Worm (Caenorhabditis elegans): Measurements from ENCODE around the gene srv-16.

srv-16 gene

DNA sequence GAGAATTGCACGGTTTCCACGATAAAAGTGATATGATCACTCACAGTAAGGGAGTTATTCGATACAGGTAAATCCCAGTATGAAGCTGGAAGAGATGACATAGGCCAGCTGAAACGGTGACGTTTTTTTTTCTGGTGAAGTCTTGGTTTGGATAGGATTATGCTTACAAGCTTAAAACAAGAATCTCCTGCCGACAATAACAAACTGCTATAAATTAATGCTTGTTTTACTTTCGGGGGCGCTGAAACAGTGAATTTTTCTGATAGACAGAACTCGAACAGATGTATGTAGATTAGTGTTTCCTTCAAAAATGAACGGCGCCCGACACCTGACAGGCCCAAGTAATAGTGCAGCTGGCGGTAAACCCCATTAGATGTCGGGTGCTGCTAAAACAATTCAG, at the start of gene srv-16:
srv-16 (minus strand) TSS at position 101 of the 400 bp plus-strand sequence.
- no peak for TF ChIP-seq flt-1 (GFP tag; IDR thresholded peaks at IDR 0.05)
- no peak for TF ChIP-seq med-1 (GFP tag; optimal IDR thresholded peaks at IDR 0.05; ENCODE audit: insufficient read depth)
- no peak for TF ChIP-seq ref-1 (GFP tag; conservative IDR thresholded peaks at IDR 0.05)
- no peak for TF ChIP-seq ztf-29 (GFP tag; IDR thresholded peaks at IDR 0.05)
- no peak for TF ChIP-seq T22C8.4 (GFP tag; IDR thresholded peaks at IDR 0.05)
- no peak for TF ChIP-seq klf-2 (GFP tag; conservative IDR thresholded peaks at IDR 0.05)
- TF ChIP-seq cog-1 (tag; optimal IDR thresholded peaks at IDR 0.05): no peak
- TF ChIP-seq tab-1 (GFP tag; IDR thresholded peaks at IDR 0.05): no peak
- no peak for TF ChIP-seq ztf-23 (GFP tag; IDR thresholded peaks at IDR 0.05)

DNA sequence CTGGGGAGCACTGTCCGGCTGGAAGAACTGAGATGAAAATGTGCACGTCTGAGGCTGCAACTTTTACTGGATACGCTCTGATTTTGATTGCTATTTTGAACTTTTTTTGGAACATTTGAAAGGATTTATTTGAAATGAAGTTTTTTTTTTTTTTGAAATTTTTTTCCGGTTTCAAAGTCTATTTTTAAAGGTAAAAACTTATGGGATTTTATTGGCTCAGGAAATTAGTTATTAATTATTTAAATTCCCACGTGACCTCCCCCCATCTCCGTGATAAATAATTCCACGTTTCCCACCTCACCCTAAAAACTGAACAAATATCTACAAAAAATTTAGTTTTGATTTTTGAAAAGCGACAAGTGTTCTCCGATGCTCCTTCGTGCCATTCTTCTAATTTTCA, 30.6 kb upstream of the srv-16 start, which contains the start of gene Y105C5B.18:
Y105C5B.18 (plus strand) TSS at position 301 of the 400 bp plus-strand sequence.
- TF ChIP-seq T22C8.4 (GFP tag; IDR thresholded peaks at IDR 0.05) (no peak), cog-1 (tag; optimal IDR thresholded peaks at IDR 0.05) (no peak), flt-1 (GFP tag; IDR thresholded peaks at IDR 0.05) (no peak), ztf-23 (GFP tag; IDR thresholded peaks at IDR 0.05) (no peak), ref-1 (GFP tag; conservative IDR thresholded peaks at IDR 0.05) (no peak), klf-2 (GFP tag; conservative IDR thresholded peaks at IDR 0.05) (no peak), tab-1 (GFP tag; IDR thresholded peaks at IDR 0.05) (no peak), med-1 (GFP tag; optimal IDR thresholded peaks at IDR 0.05; ENCODE audit: insufficient read depth) (no peak), ztf-29 (GFP tag; IDR thresholded peaks at IDR 0.05) (no peak)

DNA sequence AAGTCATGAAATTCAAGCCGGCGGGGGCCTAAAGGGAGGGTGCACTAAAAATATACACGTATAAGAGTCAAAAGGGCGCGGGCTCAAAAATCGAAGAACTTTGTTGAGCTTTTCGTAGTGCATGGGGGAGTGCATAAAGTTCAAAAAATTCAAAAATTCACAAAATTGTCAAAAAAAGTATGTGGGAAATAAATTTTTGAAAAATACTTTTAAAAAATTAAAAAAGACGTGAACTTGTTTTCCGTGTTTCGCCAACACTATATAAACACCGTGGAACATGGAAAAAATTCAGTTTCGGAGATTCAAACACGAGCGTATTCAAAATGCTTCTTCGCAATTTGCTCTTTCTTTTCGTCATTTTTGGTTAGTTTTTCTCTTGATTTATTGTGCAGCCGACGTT, 29.1 kb upstream of the srv-16 start, which contains the start of gene Y105C5B.17:
Y105C5B.17 (plus strand) TSS at position 301 of the 400 bp plus-strand sequence.
- TF ChIP-seq ztf-29 (GFP tag; IDR thresholded peaks at IDR 0.05) (no peak), ref-1 (GFP tag; conservative IDR thresholded peaks at IDR 0.05) (no peak), med-1 (GFP tag; optimal IDR thresholded peaks at IDR 0.05; ENCODE audit: insufficient read depth) (no peak), cog-1 (tag; optimal IDR thresholded peaks at IDR 0.05) (no peak), klf-2 (GFP tag; conservative IDR thresholded peaks at IDR 0.05) (no peak), ztf-23 (GFP tag; IDR thresholded peaks at IDR 0.05) (no peak)

DNA sequence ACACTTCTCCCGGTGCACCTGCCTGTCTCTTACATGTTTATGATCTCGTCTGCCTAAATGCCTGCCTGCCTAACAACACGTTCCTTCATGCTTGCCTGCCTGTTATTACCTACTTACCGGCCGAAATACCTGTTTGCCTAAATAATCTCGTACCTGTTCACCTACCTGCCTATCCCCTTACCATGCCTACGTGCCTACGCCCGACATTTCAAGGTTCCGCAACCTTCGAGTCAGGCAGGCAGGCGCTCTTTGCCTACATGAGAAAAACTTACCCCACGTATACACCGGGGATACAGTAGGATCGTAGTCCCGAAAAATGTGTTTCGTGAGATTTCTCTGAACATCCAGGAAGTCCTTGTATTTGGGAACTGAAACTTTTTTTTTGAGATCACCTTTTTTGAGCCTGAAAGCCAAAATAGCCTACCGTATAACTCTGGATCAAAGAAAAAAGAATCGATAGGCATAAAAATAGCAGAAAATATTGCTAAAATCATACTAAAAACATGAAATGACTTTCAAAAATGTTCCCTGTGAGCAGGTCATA, 28.6 kb upstream of the srv-16 start, which contains the start of gene lgc-19:
lgc-19 (minus strand) TSS at position 494 of the 544 bp plus-strand sequence.
- no peak for TF ChIP-seq ztf-23 (GFP tag; IDR thresholded peaks at IDR 0.05)
- TF ChIP-seq cog-1 (tag; optimal IDR thresholded peaks at IDR 0.05): no peak
- no peak for TF ChIP-seq ztf-29 (GFP tag; IDR thresholded peaks at IDR 0.05)
- no peak for TF ChIP-seq tab-1 (GFP tag; IDR thresholded peaks at IDR 0.05)
- no peak for TF ChIP-seq T22C8.4 (GFP tag; IDR thresholded peaks at IDR 0.05)
- no peak for TF ChIP-seq klf-2 (GFP tag; conservative IDR thresholded peaks at IDR 0.05)
- TF ChIP-seq flt-1 (GFP tag; IDR thresholded peaks at IDR 0.05): no peak
- TF ChIP-seq med-1 (GFP tag; optimal IDR thresholded peaks at IDR 0.05; ENCODE audit: insufficient read depth): no peak
- TF ChIP-seq ref-1 (GFP tag; conservative IDR thresholded peaks at IDR 0.05): no peak

DNA sequence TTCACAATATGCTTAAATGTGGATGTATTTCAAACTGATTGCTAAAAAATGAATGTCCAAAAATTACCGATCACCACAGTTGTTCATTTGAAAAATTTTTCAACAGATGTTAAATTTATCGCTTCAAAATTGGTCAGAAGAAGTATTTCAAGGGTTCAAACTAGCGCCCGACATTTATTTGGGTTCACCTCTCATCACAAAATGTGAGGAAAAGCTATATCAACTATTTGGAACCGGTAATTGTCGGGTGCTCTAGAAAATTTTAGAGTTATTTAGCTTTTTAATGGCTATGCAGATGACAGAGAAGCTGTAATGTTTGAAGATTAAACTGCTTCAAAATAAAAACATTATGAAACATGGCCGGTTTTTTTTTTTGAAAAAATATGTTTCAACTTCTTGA, 27.4 kb upstream of the srv-16 start:
- no peak for TF ChIP-seq ztf-29 (GFP tag; IDR thresholded peaks at IDR 0.05)

DNA sequence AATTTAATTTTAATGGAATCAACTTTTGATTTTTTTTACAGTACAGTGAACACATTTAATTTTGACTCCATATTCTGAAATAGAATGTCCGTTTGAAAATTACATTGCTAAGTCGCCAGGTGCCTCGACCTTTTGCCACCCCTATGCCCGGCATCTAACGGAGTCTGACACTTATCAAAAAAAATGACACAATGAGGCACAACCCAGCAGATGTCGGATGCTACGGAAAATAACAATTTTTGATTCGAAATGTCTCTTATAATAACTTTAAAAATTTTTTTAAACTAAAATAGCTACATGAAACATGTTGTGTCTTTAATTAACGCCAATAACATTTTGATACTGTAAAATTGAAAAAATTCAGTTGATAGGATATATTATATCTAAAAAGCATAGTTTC, 21.6 kb upstream of the srv-16 start:
- TF ChIP-seq T22C8.4 (GFP tag; IDR thresholded peaks at IDR 0.05) (no peak), med-1 (GFP tag; optimal IDR thresholded peaks at IDR 0.05; ENCODE audit: insufficient read depth) (no peak), flt-1 (GFP tag; IDR thresholded peaks at IDR 0.05) (no peak), cog-1 (tag; optimal IDR thresholded peaks at IDR 0.05) (no peak), klf-2 (GFP tag; conservative IDR thresholded peaks at IDR 0.05) (no peak), ztf-23 (GFP tag; IDR thresholded peaks at IDR 0.05) (no peak), ztf-29 (GFP tag; IDR thresholded peaks at IDR 0.05) (no peak), ref-1 (GFP tag; conservative IDR thresholded peaks at IDR 0.05) (no peak), tab-1 (GFP tag; IDR thresholded peaks at IDR 0.05) (no peak)

DNA sequence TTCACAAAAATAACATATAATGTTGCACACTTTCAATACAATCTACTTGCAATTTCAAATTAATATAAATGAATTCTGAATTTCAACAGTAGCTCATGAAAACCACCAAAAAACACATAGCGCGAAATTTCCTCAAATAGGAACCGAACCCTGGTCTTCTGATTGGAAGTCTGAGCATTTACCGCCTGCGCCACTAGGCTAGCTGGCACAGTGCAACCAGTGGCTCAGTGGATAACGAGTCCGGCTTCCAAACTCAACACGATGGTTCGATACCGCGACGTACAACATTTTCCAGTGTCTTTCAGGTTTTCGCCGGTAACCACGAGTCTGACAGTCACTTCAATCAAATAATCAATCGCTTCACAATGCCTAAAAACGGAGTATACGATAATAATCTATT, 20.0 kb upstream of the srv-16 start:
- TF ChIP-seq tab-1 (GFP tag; IDR thresholded peaks at IDR 0.05) (no peak), med-1 (GFP tag; optimal IDR thresholded peaks at IDR 0.05; ENCODE audit: insufficient read depth) (no peak), ztf-29 (GFP tag; IDR thresholded peaks at IDR 0.05) (no peak), flt-1 (GFP tag; IDR thresholded peaks at IDR 0.05) (no peak), klf-2 (GFP tag; conservative IDR thresholded peaks at IDR 0.05) (no peak)

DNA sequence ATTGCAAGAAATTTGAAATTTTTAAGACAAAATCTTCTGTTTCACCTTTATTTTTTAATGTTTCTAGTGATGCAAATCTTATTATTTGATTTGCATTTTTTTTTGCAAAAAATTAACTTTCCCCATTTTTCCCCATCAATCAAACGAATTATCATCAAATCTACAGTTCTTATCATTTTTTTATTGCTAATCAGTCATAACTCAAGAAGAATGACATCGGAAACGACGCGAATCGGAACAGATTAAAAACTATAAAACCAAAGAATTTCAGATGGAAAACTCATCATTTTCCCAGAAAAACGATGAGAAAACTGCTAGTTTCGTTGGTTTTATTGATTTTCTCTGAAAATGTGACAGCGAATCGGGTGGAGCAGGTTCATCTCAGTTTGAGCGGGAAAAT, 17.9 kb upstream of the srv-16 start, which contains the start of gene Y105C5B.15:
Y105C5B.15 (plus strand) TSS at position 297 of the 400 bp plus-strand sequence.
- TF ChIP-seq flt-1 (GFP tag; IDR thresholded peaks at IDR 0.05) (no peak), klf-2 (GFP tag; conservative IDR thresholded peaks at IDR 0.05) (no peak), tab-1 (GFP tag; IDR thresholded peaks at IDR 0.05) (no peak), med-1 (GFP tag; optimal IDR thresholded peaks at IDR 0.05; ENCODE audit: insufficient read depth) (no peak), ztf-23 (GFP tag; IDR thresholded peaks at IDR 0.05) (no peak), ref-1 (GFP tag; conservative IDR thresholded peaks at IDR 0.05) (no peak), ztf-29 (GFP tag; IDR thresholded peaks at IDR 0.05) (no peak)

DNA sequence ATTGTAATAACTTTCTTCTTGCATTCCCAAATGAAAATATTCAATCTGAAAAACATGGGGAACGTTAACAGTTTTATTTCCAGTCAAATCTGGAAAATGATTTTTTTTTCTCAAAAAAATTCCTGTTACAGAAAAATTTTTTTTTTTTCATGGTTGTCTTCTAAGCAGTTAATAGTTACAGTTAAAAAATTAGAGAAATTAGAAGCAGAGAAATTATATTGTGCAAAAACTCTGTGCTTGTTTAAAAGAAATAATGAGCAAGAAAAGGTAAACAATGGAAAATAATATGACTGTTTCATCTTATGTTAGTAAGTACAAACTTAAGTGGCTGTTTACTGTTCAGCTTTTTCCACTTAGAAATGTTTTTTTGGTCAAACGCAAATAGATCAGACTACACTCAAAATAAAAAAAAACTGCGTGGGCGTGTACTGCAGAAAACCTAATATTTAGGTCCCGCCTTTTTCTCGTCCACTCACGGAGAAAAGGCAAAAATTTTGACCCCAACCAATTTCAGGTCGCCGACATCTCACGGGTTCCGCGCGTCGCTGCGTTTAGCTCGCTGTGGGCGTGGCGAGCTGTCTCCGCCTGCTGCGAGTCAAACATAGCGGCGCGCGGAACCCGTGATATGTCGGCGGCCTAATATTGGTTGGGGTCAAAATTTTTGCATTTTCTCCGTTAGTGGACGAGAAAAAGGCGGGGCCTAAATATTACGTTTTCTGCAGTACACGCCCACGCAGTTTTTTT, 17.3 kb upstream of the srv-16 start, which contains the start of gene ifas-3:
ifas-3 (minus strand) TSS at position 51 of the 744 bp plus-strand sequence.
- no peak for TF ChIP-seq ztf-29 (GFP tag; IDR thresholded peaks at IDR 0.05)

DNA sequence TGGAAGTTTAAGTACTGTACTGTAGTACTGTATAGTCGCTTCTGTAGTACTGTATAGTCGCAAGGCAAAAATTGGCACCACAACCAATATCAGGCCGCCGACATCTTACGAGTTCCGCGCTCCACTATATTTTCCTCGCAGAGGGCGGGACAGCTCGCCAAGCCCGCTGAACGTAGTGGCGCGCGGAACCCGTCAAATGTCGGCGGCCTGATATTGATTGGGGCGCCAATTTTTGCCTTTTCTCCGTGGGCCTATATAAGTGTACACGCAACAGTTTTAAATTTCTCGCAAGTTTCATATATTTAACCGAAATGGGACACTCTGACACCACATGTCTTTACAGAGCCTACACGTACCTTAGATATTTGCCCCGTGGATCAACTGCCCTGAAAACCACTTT, 16.3 kb upstream of the srv-16 start:
- TF ChIP-seq klf-2 (GFP tag; conservative IDR thresholded peaks at IDR 0.05): no peak
- no peak for TF ChIP-seq med-1 (GFP tag; optimal IDR thresholded peaks at IDR 0.05; ENCODE audit: insufficient read depth)
- TF ChIP-seq T22C8.4 (GFP tag; IDR thresholded peaks at IDR 0.05): no peak
- no peak for TF ChIP-seq cog-1 (tag; optimal IDR thresholded peaks at IDR 0.05)
- TF ChIP-seq ztf-29 (GFP tag; IDR thresholded peaks at IDR 0.05): no peak
- no peak for TF ChIP-seq flt-1 (GFP tag; IDR thresholded peaks at IDR 0.05)
- no peak for TF ChIP-seq tab-1 (GFP tag; IDR thresholded peaks at IDR 0.05)
- TF ChIP-seq ztf-23 (GFP tag; IDR thresholded peaks at IDR 0.05): no peak
- no peak for TF ChIP-seq ref-1 (GFP tag; conservative IDR thresholded peaks at IDR 0.05)

Data from whole organism, midembryonic.